Worm (Caenorhabditis elegans) whole organism, L2 larva: ENCODE results near the gene Y24F12A.1.

Experiments used
- C34F6.9 ChIP-seq: fragments of 150-350 bp; optimal IDR thresholded peaks from 2 replicates; lab custom pipeline; 2014; ENCODE audit warnings: missing biosample characterization, missing genetic modification characterization
- F13H6.1 ChIP-seq: sonication (generic microtip); optimal IDR thresholded peaks from 2 replicates; lab custom pipeline; 2016; ENCODE audit warnings: missing genetic modification characterization, missing compliant biosample characterization
- Y55F3AM.14 ChIP-seq: fragments of 200-800 bp; sonication (Bioruptor generic); optimal IDR thresholded peaks from 2 replicates; lab custom pipeline; 2018; ENCODE audit warnings: mild to moderate bottlenecking, missing genetic modification characterization, missing compliant biosample characterization
- ZK546.5 ChIP-seq: sonication (generic microtip); optimal IDR thresholded peaks from 2 replicates; lab custom pipeline; 2017; ENCODE audit warnings: missing biosample characterization, missing genetic modification characterization
- aly-2 ChIP-seq: fragments of 150-350 bp; optimal IDR thresholded peaks from 2 replicates; lab custom pipeline; 2014; ENCODE audit warnings: missing biosample characterization, missing genetic modification characterization
- ama-1 ChIP-seq: fragments of 150-350 bp; optimal IDR thresholded peaks from 2 replicates; lab custom pipeline; 2018; ENCODE audit warnings: inconsistent platforms
- blmp-1 ChIP-seq: sonication (generic microtip); optimal IDR thresholded peaks from 2 replicates; lab custom pipeline; 2017; ENCODE audit warnings: missing genetic modification characterization, mild to moderate bottlenecking, missing compliant biosample characterization, antibody characterized with exemption, moderate library complexity; ENCODE audit not compliant: insufficient read depth
- ceh-16 ChIP-seq: fragments of 150-350 bp; optimal IDR thresholded peaks from 2 replicates; lab custom pipeline; 2014; ENCODE audit warnings: missing biosample characterization, missing genetic modification characterization
- ceh-82 ChIP-seq: fragments of 150-350 bp; optimal IDR thresholded peaks from 2 replicates; lab custom pipeline; 2014; ENCODE audit warnings: missing biosample characterization, missing genetic modification characterization
- crh-2 ChIP-seq: sonication (generic microtip); optimal IDR thresholded peaks from 2 replicates; lab custom pipeline; 2017; ENCODE audit warnings: missing biosample characterization, missing genetic modification characterization
- egl-27 ChIP-seq: sonication (generic microtip); optimal IDR thresholded peaks from 3 replicates; lab custom pipeline; 2017; ENCODE audit warnings: missing biosample characterization, missing genetic modification reagents, missing genetic modification characterization
- elt-1 ChIP-seq: fragments of 150-350 bp; optimal IDR thresholded peaks from 2 replicates; lab custom pipeline; 2014; ENCODE audit warnings: missing biosample characterization, missing genetic modification characterization
- elt-3 ChIP-seq: sonication (generic microtip); optimal IDR thresholded peaks from 2 replicates; lab custom pipeline; 2017; ENCODE audit warnings: missing biosample characterization, missing genetic modification characterization
- fos-1 ChIP-seq: fragments of 150-350 bp; optimal IDR thresholded peaks from 2 replicates; lab custom pipeline; 2014; ENCODE audit warnings: missing biosample characterization, missing genetic modification characterization
- gmeb-1 ChIP-seq: fragments of 150-350 bp; optimal IDR thresholded peaks from 2 replicates; lab custom pipeline; 2014; ENCODE audit warnings: missing biosample characterization, missing genetic modification characterization
- lin-11 ChIP-seq: fragments of 150-350 bp; sonication (generic microtip); optimal IDR thresholded peaks from 2 replicates; lab custom pipeline; 2014; ENCODE audit warnings: missing biosample characterization, missing genetic modification characterization, inconsistent platforms, mixed read lengths
- lin-13 ChIP-seq: fragments of 150-350 bp; optimal IDR thresholded peaks from 2 replicates; lab custom pipeline; 2014; ENCODE audit warnings: missing biosample characterization, missing genetic modification reagents, missing genetic modification characterization
- lin-39 ChIP-seq: fragments of 150-350 bp; optimal IDR thresholded peaks from 2 replicates; lab custom pipeline; 2014; ENCODE audit warnings: missing biosample characterization, missing genetic modification reagents, missing genetic modification characterization
- lsy-2 ChIP-seq, 2 experiments: fragments of 150-350 bp in 1 of 2; sonication (generic microtip) in 1 of 2; optimal IDR thresholded peaks; 2 replicates each; lab custom pipeline; 2014 to 2017; ENCODE audit warnings: missing biosample characterization in 2 of 2, missing genetic modification characterization in 2 of 2
- mbf-1 ChIP-seq: sonication (generic microtip); optimal IDR thresholded peaks from 2 replicates; lab custom pipeline; 2017; ENCODE audit warnings: missing biosample characterization, missing genetic modification characterization
- mdl-1 ChIP-seq, 2 experiments: fragments of 150-350 bp in 1 of 2; sonication (generic microtip) in 1 of 2; optimal IDR thresholded peaks; 2 replicates each; lab custom pipeline; 2017; ENCODE audit warnings: missing biosample characterization in 2 of 2, missing genetic modification characterization in 2 of 2
- nhr-12 ChIP-seq: fragments of 150-350 bp; optimal IDR thresholded peaks from 2 replicates; lab custom pipeline; 2014; ENCODE audit warnings: missing biosample characterization, missing genetic modification characterization
- nhr-129 ChIP-seq: fragments of 150-350 bp; optimal IDR thresholded peaks from 2 replicates; lab custom pipeline; 2014; ENCODE audit warnings: missing biosample characterization, missing genetic modification characterization
- nhr-21 ChIP-seq: fragments of 150-350 bp; optimal IDR thresholded peaks from 2 replicates; lab custom pipeline; 2014; ENCODE audit warnings: missing biosample characterization, missing genetic modification characterization
- nhr-23 ChIP-seq: fragments of 150-350 bp; optimal IDR thresholded peaks from 2 replicates; lab custom pipeline; 2014; ENCODE audit warnings: missing biosample characterization, missing genetic modification reagents, missing genetic modification characterization
- nhr-25 ChIP-seq: fragments of 150-350 bp; sonication (generic microtip); optimal IDR thresholded peaks from 3 replicates; lab custom pipeline; 2014; ENCODE audit warnings: missing biosample characterization, missing genetic modification characterization
- nhr-6 ChIP-seq: fragments of 150-350 bp; optimal IDR thresholded peaks from 2 replicates; lab custom pipeline; 2014; ENCODE audit warnings: missing biosample characterization, missing genetic modification characterization
- nhr-77 ChIP-seq: fragments of 150-350 bp; optimal IDR thresholded peaks from 2 replicates; lab custom pipeline; 2014; ENCODE audit warnings: missing biosample characterization, missing genetic modification characterization
- peb-1 ChIP-seq: fragments of 150-350 bp; optimal IDR thresholded peaks from 2 replicates; lab custom pipeline; 2014; ENCODE audit warnings: missing biosample characterization, missing genetic modification characterization
- sem-4 ChIP-seq: fragments of 150-350 bp; optimal IDR thresholded peaks from 2 replicates; lab custom pipeline; 2014; ENCODE audit warnings: missing biosample characterization, missing genetic modification reagents, missing genetic modification characterization
- skn-1 ChIP-seq: sonication (generic microtip); optimal IDR thresholded peaks from 2 replicates; lab custom pipeline; 2017; ENCODE audit warnings: missing biosample characterization, missing genetic modification characterization
- sma-3 ChIP-seq: sonication (generic microtip); optimal IDR thresholded peaks from 2 replicates; lab custom pipeline; 2016; ENCODE audit warnings: missing genetic modification reagents, missing genetic modification characterization, missing compliant biosample characterization
- sma-9 ChIP-seq, 2 experiments: fragments of 150-350 bp in 1 of 2; sonication (generic microtip) in 1 of 2; optimal IDR thresholded peaks; 2 replicates each; lab custom pipeline; 2014 to 2016; ENCODE audit warnings: missing genetic modification characterization in 2 of 2, mild to moderate bottlenecking in 1 of 2, missing biosample characterization in 1 of 2, missing compliant biosample characterization in 1 of 2, missing genetic modification reagents in 1 of 2, moderate library complexity in 1 of 2
- snpc-4 ChIP-seq: fragments of 150-350 bp; optimal IDR thresholded peaks from 2 replicates; lab custom pipeline; 2014; ENCODE audit warnings: missing biosample characterization, missing genetic modification characterization
- unc-39 ChIP-seq: fragments of 150-350 bp; optimal IDR thresholded peaks from 2 replicates; lab custom pipeline; 2014; ENCODE audit warnings: missing biosample characterization, missing genetic modification characterization
- unc-55 ChIP-seq: fragments of 150-350 bp; sonication (generic microtip); optimal IDR thresholded peaks from 3 replicates; lab custom pipeline; 2014; ENCODE audit warnings: missing biosample characterization, missing genetic modification reagents, missing genetic modification characterization
- zag-1 ChIP-seq: fragments of 150-350 bp; optimal IDR thresholded peaks from 2 replicates; lab custom pipeline; 2014; ENCODE audit warnings: missing biosample characterization, missing genetic modification characterization
- ztf-1 ChIP-seq: fragments of 200-800 bp; sonication (Bioruptor generic); conservative IDR thresholded peaks from 2 replicates; pipeline ENCODE4 v1.3.6; 2022; ENCODE audit warnings: missing genetic modification characterization, missing compliant biosample characterization
- ztf-11 ChIP-seq: sonication (generic microtip); optimal IDR thresholded peaks from 2 replicates; lab custom pipeline; 2017; ENCODE audit warnings: missing biosample characterization, missing genetic modification characterization
- ztf-4 ChIP-seq: fragments of 150-350 bp; optimal IDR thresholded peaks from 2 replicates; lab custom pipeline; 2014; ENCODE audit warnings: missing biosample characterization, missing genetic modification characterization

Gene Y24F12A.1

DNA sequence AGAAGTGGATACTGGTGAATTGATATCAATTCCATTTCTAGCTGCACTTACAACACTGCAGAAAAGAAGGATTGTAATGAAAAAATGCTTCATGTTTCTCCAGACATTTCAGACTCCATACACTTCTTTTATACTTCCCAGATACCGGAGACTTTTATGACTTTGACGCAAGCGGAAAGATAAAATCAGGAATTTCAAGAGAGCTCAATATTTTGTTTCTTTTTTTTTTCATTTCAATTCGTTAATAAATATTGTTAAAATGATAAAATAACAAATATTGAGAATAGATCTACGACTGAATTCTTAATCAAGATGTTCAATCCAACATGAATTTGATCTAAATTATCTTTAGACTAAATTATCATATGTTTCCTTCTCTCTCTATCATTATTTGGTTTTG is 20.4 kb downstream of the Y24F12A.1 start, which contains the start of gene lys-5:
lys-5 (minus strand) TSS at position 101 of the 400 bp plus-strand sequence.
- TF ChIP-seq crh-2 (tag; lab: Kevin White, UChicago) (no peak), F13H6.1 (tag; lab: Kevin White, UChicago) (no peak), unc-55 (GFP tag; lab: Kevin White, UChicago) (no peak), nhr-129 (tag; lab: Kevin White, UChicago) (no peak), mdl-1 (tag; optimal IDR thresholded peaks at IDR 0.05; lab: Kevin White, UChicago) (no peak), nhr-23 (tag; lab: Kevin White, UChicago) (no peak), unc-39 (tag; lab: Kevin White, UChicago) (no peak), skn-1 (tag; lab: Kevin White, UChicago) (no peak), ZK546.5 (tag; lab: Kevin White, UChicago) (no peak), elt-1 (tag; lab: Kevin White, UChicago) (no peak), sma-9 (GFP tag; optimal IDR thresholded peaks at IDR 0.05; lab: Kevin White, UChicago) (no peak), sma-9 (tag; optimal IDR thresholded peaks at IDR 0.05; lab: Kevin White, UChicago) (no peak), fos-1 (tag; lab: Kevin White, UChicago) (no peak), ceh-16 (tag; lab: Kevin White, UChicago) (no peak), elt-3 (tag; lab: Kevin White, UChicago) (no peak), sem-4 (tag; lab: Kevin White, UChicago) (no peak), ztf-1 (GFP tag; lab: Robert Waterston, UW) (no peak), C34F6.9 (tag; lab: Kevin White, UChicago) (no peak)

DNA sequence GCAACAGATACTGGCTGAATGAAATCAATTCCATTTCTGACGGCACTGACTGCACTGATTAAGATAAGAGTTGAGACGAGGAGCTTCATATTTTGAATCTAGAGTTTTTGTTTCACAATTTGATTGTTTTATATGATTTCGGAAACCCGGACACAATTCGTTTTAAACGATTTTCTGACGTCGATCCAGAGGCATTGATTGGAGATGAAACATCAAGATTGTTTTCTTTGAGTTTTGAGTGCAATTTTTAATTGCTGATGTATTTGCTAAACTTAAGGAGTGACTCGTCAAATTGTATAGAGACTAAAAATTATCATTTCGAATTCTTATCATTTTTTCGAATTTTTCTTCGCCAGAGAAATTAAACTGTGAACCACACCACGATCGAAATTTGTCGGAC is 22.8 kb downstream of the Y24F12A.1 start, which contains the start of gene lys-6:
lys-6 (minus strand) TSS at position 101 of the 400 bp plus-strand sequence.
- TF ChIP-seq ceh-82 = no peak
- TF ChIP-seq gmeb-1 (tag; lab: Kevin White, UChicago) = no peak
- TF ChIP-seq nhr-6 = no peak
- TF ChIP-seq sma-3 (GFP tag; lab: Kevin White, UChicago) = no peak
- TF ChIP-seq mbf-1 = no peak
- no peak for TF ChIP-seq ztf-1 (GFP tag; lab: Robert Waterston, UW)
- TF ChIP-seq nhr-12 (tag; lab: Kevin White, UChicago) = no peak
- no peak for TF ChIP-seq sma-9 (GFP tag; optimal IDR thresholded peaks at IDR 0.05; lab: Kevin White, UChicago)
- no peak for TF ChIP-seq sma-9 (tag; optimal IDR thresholded peaks at IDR 0.05; lab: Kevin White, UChicago)
- no peak for TF ChIP-seq ZK546.5 (tag; lab: Kevin White, UChicago)
- no peak for TF ChIP-seq elt-3 (tag; lab: Kevin White, UChicago)

DNA sequence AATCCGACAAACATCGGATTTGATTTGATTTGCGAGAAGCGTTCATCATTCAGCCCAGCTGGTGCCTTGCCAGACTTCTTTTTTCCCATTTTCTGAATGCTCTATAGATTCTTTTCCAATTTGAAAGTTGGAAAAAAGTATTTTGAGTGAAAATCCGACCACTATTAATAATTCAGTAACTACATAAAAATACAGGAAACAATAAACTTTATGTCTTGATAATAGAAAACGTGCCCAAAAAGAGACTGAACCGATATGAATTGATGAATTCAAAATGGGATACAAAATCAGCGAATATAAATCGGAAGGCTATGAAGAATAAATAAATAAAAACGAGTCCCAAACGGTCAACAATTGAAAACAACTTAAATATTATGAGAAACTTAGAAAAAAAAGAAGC is 26.7 kb downstream of the Y24F12A.1 start, which contains the start of gene F58B3.4:
F58B3.4 (minus strand) TSS at position 101 of the 400 bp plus-strand sequence.
- TF ChIP-seq ceh-16 (tag; lab: Kevin White, UChicago) = no peak
- no peak for TF ChIP-seq ztf-1 (GFP tag; lab: Robert Waterston, UW)
- TF ChIP-seq fos-1 (tag; lab: Kevin White, UChicago) = no peak
- TF ChIP-seq lin-11 = no peak
- no peak for TF ChIP-seq nhr-6
- no peak for TF ChIP-seq peb-1
- no peak for TF ChIP-seq ZK546.5 (tag; lab: Kevin White, UChicago)
- no peak for TF ChIP-seq lsy-2 (tag; optimal IDR thresholded peaks at IDR 0.05; lab: Kevin White, UChicago)
- TF ChIP-seq nhr-21 (tag; lab: Kevin White, UChicago) = no peak
- TF ChIP-seq elt-3 (tag; lab: Kevin White, UChicago) = no peak
- TF ChIP-seq ztf-11 (tag; lab: Kevin White, UChicago) = no peak
- no peak for TF ChIP-seq ceh-82
- no peak for TF ChIP-seq lin-13 (GFP tag; lab: Kevin White, UChicago)
- TF ChIP-seq ztf-4 (tag; lab: Kevin White, UChicago) = no peak
- no peak for TF ChIP-seq nhr-12 (tag; lab: Kevin White, UChicago)

DNA sequence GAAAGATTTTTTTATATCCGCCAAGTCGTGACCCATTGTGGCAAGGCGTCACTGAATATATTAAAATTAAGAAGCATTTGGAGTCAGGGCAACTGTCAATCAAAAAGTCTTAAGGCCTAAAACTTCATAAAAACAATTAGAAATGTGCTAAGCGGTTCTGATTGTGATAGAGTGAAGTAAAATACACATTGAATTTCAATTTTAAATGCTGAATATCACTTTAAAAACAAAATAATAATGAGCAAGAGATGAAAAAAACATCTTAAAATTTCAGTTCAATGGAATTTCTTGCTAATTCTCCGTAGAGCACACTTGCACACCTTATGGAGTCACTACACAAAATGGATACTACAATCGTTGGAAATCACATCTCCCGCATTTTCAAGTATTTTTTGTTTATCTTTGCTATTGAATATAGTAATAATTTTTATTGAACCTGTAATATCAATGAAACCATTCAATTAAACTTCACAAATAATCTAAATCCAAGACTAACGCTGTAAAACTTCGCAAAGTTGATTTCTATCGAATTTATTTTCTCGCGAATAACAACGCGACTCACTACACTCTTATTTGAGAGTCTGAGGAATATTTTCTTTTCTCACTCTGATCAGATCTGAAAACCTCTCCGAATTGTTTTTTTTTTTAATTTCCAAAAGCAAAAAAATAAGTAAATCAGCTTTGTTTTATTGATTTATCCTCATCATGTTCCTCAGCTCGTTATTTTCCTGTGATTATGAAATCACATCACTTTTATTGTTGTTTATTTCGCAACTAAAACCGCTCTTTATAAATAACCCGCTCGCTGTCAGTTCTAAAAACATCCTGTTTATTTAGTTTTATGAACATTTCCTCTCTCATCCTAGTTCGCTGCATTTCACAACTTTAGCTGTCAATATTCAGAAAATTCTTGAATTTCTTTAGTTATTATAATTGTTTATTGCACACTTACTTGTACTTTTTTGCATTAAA is 30.7 kb downstream of the Y24F12A.1 start, which contains the start of gene mars-1:
mars-1 (minus strand) TSS at position 51 of the 972 bp plus-strand sequence.
- peak; percentile 71 for TF ChIP-seq crh-2 (tag; lab: Kevin White, UChicago)
- TF ChIP-seq ZK546.5 (tag; lab: Kevin White, UChicago) = no peak
- no peak for TF ChIP-seq snpc-4 (tag; lab: Kevin White, UChicago)
- peak; percentile 50 for TF ChIP-seq skn-1 (tag; lab: Kevin White, UChicago)
- no peak for TF ChIP-seq mbf-1
- TF ChIP-seq ceh-82 = no peak
- TF ChIP-seq lin-11 = no peak
- peak; percentile 10 for TF ChIP-seq zag-1 (tag; lab: Kevin White, UChicago)
- TF ChIP-seq ama-1 (lab: Kevin White, UChicago) = no peak
- TF ChIP-seq nhr-77 (tag; lab: Kevin White, UChicago) = no peak
- TF ChIP-seq blmp-1 (tag; lab: Kevin White, UChicago) = no peak
- TF ChIP-seq nhr-25 (tag; lab: Kevin White, UChicago) = peak; percentile 49
- no peak for TF ChIP-seq Y55F3AM.14 (GFP tag; lab: Kevin White, UChicago)
- TF ChIP-seq lin-39 (tag; lab: Kevin White, UChicago) = no peak
- no peak for TF ChIP-seq unc-39 (tag; lab: Kevin White, UChicago)
- TF ChIP-seq mdl-1 (tag; optimal IDR thresholded peaks at IDR 0.05; lab: Kevin White, UChicago) = no peak
- TF ChIP-seq nhr-129 (tag; lab: Kevin White, UChicago) = peak; percentile 80
- TF ChIP-seq nhr-12 (tag; lab: Kevin White, UChicago) = no peak
- TF ChIP-seq aly-2 (tag; lab: Kevin White, UChicago) = no peak
- peak; percentile 48 for TF ChIP-seq gmeb-1 (tag; lab: Kevin White, UChicago)
- no peak for TF ChIP-seq elt-1 (tag; lab: Kevin White, UChicago)
- TF ChIP-seq egl-27 (tag; lab: Kevin White, UChicago) = no peak
- no peak for TF ChIP-seq ztf-11 (tag; lab: Kevin White, UChicago)
- peak; percentile 84 for TF ChIP-seq sma-3 (GFP tag; lab: Kevin White, UChicago)
- no peak for TF ChIP-seq peb-1
